Worm (Caenorhabditis elegans) whole organism, L1 larva: ENCODE data around the gene let-711.

Source experiments
- C04F5.9 ChIP-seq: sonication (generic microtip); optimal IDR thresholded peaks from 2 replicates; lab custom pipeline; 2016; ENCODE audit warnings: missing genetic modification characterization, missing compliant biosample characterization
- C34B4.2 ChIP-seq: sonication (generic microtip); optimal IDR thresholded peaks from 2 replicates; lab custom pipeline; 2017; ENCODE audit warnings: mild to moderate bottlenecking, missing genetic modification characterization, missing compliant biosample characterization
- Y116A8C.19 ChIP-seq: sonication (generic microtip); optimal IDR thresholded peaks from 2 replicates; lab custom pipeline; 2016; ENCODE audit warnings: missing compliant biosample characterization, missing genetic modification characterization, borderline replicate concordance
- aha-1 ChIP-seq: fragments of 150-350 bp; optimal IDR thresholded peaks from 2 replicates; lab custom pipeline; 2014; ENCODE audit warnings: missing biosample characterization, missing genetic modification characterization
- alr-1 ChIP-seq: fragments of 200-800 bp; sonication (Bioruptor generic); optimal IDR thresholded peaks from 2 replicates; lab custom pipeline; 2018; ENCODE audit warnings: borderline replicate concordance, mild to moderate bottlenecking, missing genetic modification characterization, missing compliant biosample characterization
- aly-2 ChIP-seq: fragments of 150-350 bp; optimal IDR thresholded peaks from 2 replicates; lab custom pipeline; 2014; ENCODE audit warnings: missing biosample characterization, missing genetic modification characterization
- ama-1 ChIP-seq: fragments of 150-350 bp; optimal IDR thresholded peaks from 2 replicates; lab custom pipeline; 2014
- ceh-8 ChIP-seq: fragments of 200-800 bp; sonication (Bioruptor generic); optimal IDR thresholded peaks from 2 replicates; lab custom pipeline; 2018; ENCODE audit warnings: mild to moderate bottlenecking, missing genetic modification characterization, moderate library complexity, missing compliant biosample characterization
- ceh-82 ChIP-seq, 3 experiments: fragments of 150-350 bp in 1 of 3; sonication (generic microtip) in 2 of 3; optimal IDR thresholded peaks; 2 replicates each; lab custom pipeline; 2014 to 2017; ENCODE audit warnings: missing biosample characterization in 3 of 3, missing genetic modification characterization in 3 of 3
- ceh-88 ChIP-seq: fragments of 200-800 bp; sonication (Bioruptor generic); IDR thresholded peaks from 2 replicates; pipeline ENCODE4 v1.3.6; 2022; ENCODE audit warnings: missing genetic modification characterization, missing compliant biosample characterization
- ceh-90 ChIP-seq: sonication (generic microtip); optimal IDR thresholded peaks from 2 replicates; lab custom pipeline; 2016; ENCODE audit warnings: missing genetic modification characterization, missing compliant biosample characterization
- dsc-1 ChIP-seq: sonication (generic microtip); optimal IDR thresholded peaks from 2 replicates; lab custom pipeline; 2016; ENCODE audit warnings: mild to moderate bottlenecking, missing genetic modification characterization, missing compliant biosample characterization
- efl-1 ChIP-seq, 4 experiments: fragments of 150-350 bp; optimal IDR thresholded peaks in 3 of 4; peaks in 1 of 4; 1 replicate in 1 of 4; 2 replicates in 3 of 4; lab custom pipeline; 2014; ENCODE audit warnings: missing biosample characterization in 2 of 4, missing genetic modification characterization in 2 of 4, missing genetic modification reagents in 2 of 4
- efl-3 ChIP-seq: fragments of 200-800 bp; sonication (Bioruptor generic); optimal IDR thresholded peaks from 2 replicates; lab custom pipeline; 2018; ENCODE audit warnings: mild to moderate bottlenecking, missing genetic modification characterization, missing compliant biosample characterization
- egl-27 ChIP-seq, 2 experiments: fragments of 150-350 bp in 1 of 2; sonication (generic microtip); optimal IDR thresholded peaks; 3 replicates each; lab custom pipeline; 2017 to 2018; ENCODE audit warnings: missing biosample characterization in 2 of 2, missing genetic modification characterization in 2 of 2, missing genetic modification reagents in 2 of 2
- elt-2 ChIP-seq: sonication (generic microtip); optimal IDR thresholded peaks from 2 replicates; lab custom pipeline; 2016; ENCODE audit warnings: missing genetic modification characterization, mild to moderate bottlenecking, inconsistent platforms, missing compliant biosample characterization, missing genetic modification reagents
- ets-5 ChIP-seq: fragments of 200-800 bp; sonication (Bioruptor generic); IDR thresholded peaks from 2 replicates; pipeline ENCODE4 v1.3.6; 2022; ENCODE audit warnings: missing genetic modification characterization, missing compliant biosample characterization
- fkh-10 ChIP-seq: sonication (generic microtip); optimal IDR thresholded peaks from 2 replicates; lab custom pipeline; 2017; ENCODE audit warnings: missing biosample characterization, missing genetic modification reagents, missing genetic modification characterization
- fkh-4 ChIP-seq: sonication (generic microtip); optimal IDR thresholded peaks from 2 replicates; lab custom pipeline; 2016; ENCODE audit warnings: missing compliant biosample characterization, missing genetic modification characterization, borderline replicate concordance
- fkh-8 ChIP-seq: sonication (generic microtip); optimal IDR thresholded peaks from 2 replicates; lab custom pipeline; 2016; ENCODE audit warnings: mild to moderate bottlenecking, missing genetic modification characterization, missing compliant biosample characterization
- hlh-17 ChIP-seq: fragments of 200-800 bp; sonication (Bioruptor generic); optimal IDR thresholded peaks from 2 replicates; lab custom pipeline; 2018; ENCODE audit warnings: missing genetic modification characterization, mild to moderate bottlenecking, missing compliant biosample characterization, moderate library complexity, borderline replicate concordance
- hlh-4 ChIP-seq: sonication (generic microtip); optimal IDR thresholded peaks from 2 replicates; lab custom pipeline; 2016; ENCODE audit warnings: mild to moderate bottlenecking, missing genetic modification characterization, missing compliant biosample characterization
- lin-13 ChIP-seq: fragments of 150-350 bp; optimal IDR thresholded peaks from 2 replicates; lab custom pipeline; 2014; ENCODE audit warnings: missing biosample characterization, missing genetic modification reagents, missing genetic modification characterization
- lin-15B ChIP-seq: fragments of 150-350 bp; sonication (generic microtip); optimal IDR thresholded peaks from 3 replicates; lab custom pipeline; 2014; ENCODE audit warnings: missing biosample characterization, missing genetic modification characterization
- lin-35 ChIP-seq, 2 experiments: fragments of 150-350 bp; optimal IDR thresholded peaks; 2 replicates each; lab custom pipeline; 2014; ENCODE audit warnings: missing biosample characterization in 2 of 2, missing genetic modification characterization in 2 of 2, missing genetic modification reagents in 2 of 2
- lir-3 ChIP-seq: sonication (generic microtip); optimal IDR thresholded peaks from 2 replicates; lab custom pipeline; 2016; ENCODE audit warnings: mild to moderate bottlenecking, missing genetic modification characterization, moderate library complexity, missing compliant biosample characterization; ENCODE audit not compliant: poor library complexity
- lsy-2 ChIP-seq, 2 experiments: fragments of 150-350 bp; optimal IDR thresholded peaks; 2 replicates each; lab custom pipeline; 2014; ENCODE audit warnings: missing biosample characterization in 2 of 2, missing genetic modification characterization in 2 of 2
- mef-2 ChIP-seq: fragments of 150-350 bp; optimal IDR thresholded peaks from 2 replicates; lab custom pipeline; 2014; ENCODE audit warnings: missing biosample characterization, missing genetic modification characterization
- mep-1 ChIP-seq: fragments of 150-350 bp; optimal IDR thresholded peaks from 2 replicates; lab custom pipeline; 2014; ENCODE audit warnings: missing biosample characterization, missing genetic modification characterization
- nhr-12 ChIP-seq: sonication (generic microtip); optimal IDR thresholded peaks from 2 replicates; lab custom pipeline; 2017; ENCODE audit warnings: missing biosample characterization, missing genetic modification characterization
- nhr-19 ChIP-seq: fragments of 200-800 bp; sonication (Bioruptor generic); conservative IDR thresholded peaks from 2 replicates; pipeline ENCODE4 v1.3.6; 2022; ENCODE audit warnings: missing genetic modification characterization, missing compliant biosample characterization
- nhr-237 ChIP-seq: fragments of 150-350 bp; optimal IDR thresholded peaks from 2 replicates; lab custom pipeline; 2014; ENCODE audit warnings: missing biosample characterization, missing genetic modification characterization
- nhr-47 ChIP-seq: sonication (generic microtip); optimal IDR thresholded peaks from 2 replicates; lab custom pipeline; 2016; ENCODE audit warnings: mild to moderate bottlenecking, missing genetic modification characterization, moderate library complexity, missing compliant biosample characterization
- nhr-71 ChIP-seq: sonication (generic microtip); optimal IDR thresholded peaks from 2 replicates; lab custom pipeline; 2016; ENCODE audit warnings: mild to moderate bottlenecking, missing genetic modification characterization, moderate library complexity, missing compliant biosample characterization
- nhr-84 ChIP-seq: sonication (generic microtip); optimal IDR thresholded peaks from 2 replicates; lab custom pipeline; 2017; ENCODE audit warnings: missing biosample characterization, missing genetic modification characterization
- nhr-85 ChIP-seq: sonication (generic microtip); peaks from one replicate; lab custom pipeline; 2016; ENCODE audit warnings: missing genetic modification characterization, inconsistent platforms, missing compliant biosample characterization
- pag-3 ChIP-seq: sonication (generic microtip); optimal IDR thresholded peaks from 2 replicates; lab custom pipeline; 2017; ENCODE audit warnings: missing genetic modification characterization, mild to moderate bottlenecking, missing compliant biosample characterization, antibody characterized with exemption, borderline replicate concordance; ENCODE audit not compliant: insufficient read depth
- pax-3 ChIP-seq: fragments of 200-800 bp; sonication (Bioruptor generic); optimal IDR thresholded peaks from 2 replicates; lab custom pipeline; 2018; ENCODE audit warnings: mild to moderate bottlenecking, missing genetic modification characterization, moderate library complexity, missing compliant biosample characterization
- skn-1 ChIP-seq: fragments of 150-350 bp; optimal IDR thresholded peaks from 2 replicates; lab custom pipeline; 2014; ENCODE audit warnings: missing biosample characterization, missing genetic modification characterization
- snu-23 ChIP-seq: sonication (generic microtip); optimal IDR thresholded peaks from 2 replicates; lab custom pipeline; 2016; ENCODE audit warnings: missing genetic modification characterization, missing compliant biosample characterization
- sup-37 ChIP-seq: fragments of 200-800 bp; sonication (Bioruptor generic); optimal IDR thresholded peaks from 2 replicates; lab custom pipeline; 2018; ENCODE audit warnings: mild to moderate bottlenecking, missing genetic modification characterization, missing compliant biosample characterization
- unc-130 ChIP-seq: fragments of 150-350 bp; optimal IDR thresholded peaks from 2 replicates; lab custom pipeline; 2017; ENCODE audit warnings: missing biosample characterization, missing genetic modification characterization, inconsistent platforms
- unc-30 ChIP-seq: sonication (generic microtip); optimal IDR thresholded peaks from 2 replicates; lab custom pipeline; 2017; ENCODE audit warnings: missing biosample characterization, missing genetic modification characterization
- unc-62 ChIP-seq: fragments of 150-350 bp; optimal IDR thresholded peaks from 2 replicates; lab custom pipeline; 2014; ENCODE audit warnings: missing biosample characterization, missing genetic modification reagents, missing genetic modification characterization
- vab-15 ChIP-seq: sonication (generic microtip); optimal IDR thresholded peaks from 2 replicates; lab custom pipeline; 2017; ENCODE audit warnings: missing genotype, mild to moderate bottlenecking, missing genetic modification characterization, missing compliant biosample characterization
- xbp-1 ChIP-seq: sonication (generic microtip); optimal IDR thresholded peaks from 2 replicates; lab custom pipeline; 2016; ENCODE audit warnings: missing genetic modification characterization, missing compliant biosample characterization
- zag-1 ChIP-seq: fragments of 150-350 bp; optimal IDR thresholded peaks from 2 replicates; lab custom pipeline; 2014; ENCODE audit warnings: missing biosample characterization, missing genetic modification characterization
- zip-4 ChIP-seq: fragments of 200-800 bp; sonication (Bioruptor generic); optimal IDR thresholded peaks from 2 replicates; lab custom pipeline; 2018; ENCODE audit warnings: mild to moderate bottlenecking, missing genetic modification characterization, moderate library complexity, missing compliant biosample characterization
- ztf-11 ChIP-seq, 2 experiments: sonication (generic microtip); optimal IDR thresholded peaks; 2 replicates each; lab custom pipeline; 2016 to 2017; ENCODE audit warnings: missing genetic modification characterization in 2 of 2, missing biosample characterization in 1 of 2, missing compliant biosample characterization in 1 of 2

Gene let-711

ce11 chrIII:6958674-6959241 lies 12.2 kb downstream of the let-711 start:
- TF ChIP-seq efl-3 (GFP tag; lab: Kevin White, UChicago) (no peak), mef-2 (tag; lab: Kevin White, UChicago) (no peak), Y116A8C.19 (tag; lab: Kevin White, UChicago) (no peak), pag-3 (no peak), aly-2 (tag; lab: Kevin White, UChicago) (peak; percentile 51)

- TF ChIP-seq lin-15B (tag; lab: Kevin White, UChicago) = no peak
- TF ChIP-seq hlh-4 (tag; lab: Kevin White, UChicago) = no peak
- TF ChIP-seq fkh-10 (GFP tag; lab: Kevin White, UChicago) = peak; percentile 0
- no peak for TF ChIP-seq hlh-17 (GFP tag; lab: Kevin White, UChicago)
- TF ChIP-seq skn-1 = peak; percentile 91
- TF ChIP-seq egl-27 (tag; optimal IDR thresholded peaks at IDR 0.05; lab: Kevin White, UChicago) = no peak
- TF ChIP-seq ceh-90 = no peak
- no peak for TF ChIP-seq C34B4.2 (tag; lab: Kevin White, UChicago)
- TF ChIP-seq zag-1 (tag; lab: Kevin White, UChicago) = no peak
- no peak for TF ChIP-seq unc-130
- TF ChIP-seq dsc-1 (tag; lab: Kevin White, UChicago) = no peak
- no peak for TF ChIP-seq mef-2 (tag; lab: Kevin White, UChicago)
- no peak for TF ChIP-seq zip-4 (GFP tag; lab: Kevin White, UChicago)
- no peak for TF ChIP-seq alr-1
- no peak for TF ChIP-seq pax-3
- TF ChIP-seq nhr-85 (tag; lab: Kevin White, UChicago) = no peak
- no peak for TF ChIP-seq fkh-4 (tag; lab: Kevin White, UChicago)
- TF ChIP-seq elt-2 (tag; lab: Kevin White, UChicago) = no peak
- TF ChIP-seq ama-1 (lab: Kevin White, UChicago) = peak; percentile 40
- TF ChIP-seq ceh-88 (GFP tag; lab: Robert Waterston, UW) = no peak
- TF ChIP-seq unc-62 (GFP tag; lab: Kevin White, UChicago) = no peak
- TF ChIP-seq efl-1 (optimal IDR thresholded peaks at IDR 0.05; lab: Kevin White, UChicago) = peak; percentile 68 to 70
- TF ChIP-seq efl-1 (GFP tag; optimal IDR thresholded peaks at IDR 0.05 in 1 of 2; lab: Kevin White, UChicago) = peak; percentile 71 to 95
- peak; percentile 67 to 80 for TF ChIP-seq lin-35 (GFP tag; optimal IDR thresholded peaks at IDR 0.05; lab: Kevin White, UChicago)
- TF ChIP-seq aha-1 (tag; lab: Kevin White, UChicago) = no peak
- TF ChIP-seq unc-30 = no peak
- TF ChIP-seq ceh-8 = no peak
- TF ChIP-seq vab-15 (tag; lab: Kevin White, UChicago) = no peak
- TF ChIP-seq C04F5.9 (tag; lab: Kevin White, UChicago) = no peak
- peak; percentile 34 for TF ChIP-seq nhr-71 (tag; lab: Kevin White, UChicago)
- TF ChIP-seq fkh-8 (tag; lab: Kevin White, UChicago) = no peak
- TF ChIP-seq snu-23 = peak; percentile 49
- no peak for TF ChIP-seq sup-37 (GFP tag; lab: Kevin White, UChicago)
- no peak for TF ChIP-seq lin-13 (GFP tag; lab: Kevin White, UChicago)
- peak; percentile 7 for TF ChIP-seq xbp-1 (tag; lab: Kevin White, UChicago)
- peak; percentile 94 to 98 for TF ChIP-seq lsy-2 (tag; optimal IDR thresholded peaks at IDR 0.05; lab: Kevin White, UChicago)
- TF ChIP-seq aly-2 (tag; lab: Kevin White, UChicago) = peak; percentile 31
- TF ChIP-seq nhr-47 (tag; lab: Kevin White, UChicago) = peak; percentile 4
- TF ChIP-seq ztf-11 (tag; optimal IDR thresholded peaks at IDR 0.05; lab: Kevin White, UChicago) = no peak
- TF ChIP-seq ceh-82 (tag; optimal IDR thresholded peaks at IDR 0.05; lab: Kevin White, UChicago) = peak in 1 of 3 experiments; percentile 36
- no peak for TF ChIP-seq ets-5 (GFP tag; lab: Robert Waterston, UW)
- no peak for TF ChIP-seq nhr-237
- peak; percentile 75 for TF ChIP-seq mep-1 (tag; lab: Kevin White, UChicago)
- no peak for TF ChIP-seq pag-3
- no peak for TF ChIP-seq nhr-84 (tag; lab: Kevin White, UChicago)
- TF ChIP-seq nhr-12 = no peak
- TF ChIP-seq efl-3 (GFP tag; lab: Kevin White, UChicago) = no peak
- TF ChIP-seq lir-3 (tag; lab: Kevin White, UChicago) = no peak
- TF ChIP-seq nhr-19 (GFP tag; lab: Robert Waterston, UW) = no peak
Observed at ce11 chrIII:6961167-6961566, 14.6 kb downstream of the let-711 start.
